Fruit fly (Drosophila melanogaster): ENCODE data around the gene Rpn3.

The Rpn3 gene

dm6 chr2L:19011895-19012645, 39.5 kb upstream of the Rpn3 start (continued):
- no peak for TF ChIP-seq CG7745 (tag; optimal IDR thresholded peaks at IDR 0.05)
- TF ChIP-seq HLHmδ (GFP tag; optimal IDR thresholded peaks at IDR 0.05), result no peak
- no peak for TF ChIP-seq sr (GFP tag; IDR thresholded peaks at IDR 0.05)
- TF ChIP-seq CG14014 (GFP tag; IDR thresholded peaks at IDR 0.05), result peak; percentile 87
- peak; percentile 84 for TF ChIP-seq Dbx (GFP tag; IDR thresholded peaks at IDR 0.05)
- peak; percentile 54 for TF ChIP-seq CG7928 (GFP tag; optimal IDR thresholded peaks at IDR 0.05)
- TF ChIP-seq CG10431 (GFP tag; optimal IDR thresholded peaks at IDR 0.05), result no peak
- peak; percentile 75 for TF ChIP-seq CG11085 (GFP tag; IDR thresholded peaks at IDR 0.05)
- TF ChIP-seq CG3163 (GFP tag; optimal IDR thresholded peaks at IDR 0.05), result peak; percentile 44
- TF ChIP-seq CG12236 (GFP tag; optimal IDR thresholded peaks at IDR 0.05), result peak; percentile 25
- peak; percentile 56 for TF ChIP-seq NK7.1 (GFP tag; optimal IDR thresholded peaks at IDR 0.05)
- peak; percentile 89 for TF ChIP-seq Fer1 (GFP tag; optimal IDR thresholded peaks at IDR 0.05)
- TF ChIP-seq CG14965 (GFP tag; optimal IDR thresholded peaks at IDR 0.05; ENCODE audit: borderline replicate concordance), result peak; percentile 7
- TF ChIP-seq Xbp1 (GFP tag; optimal IDR thresholded peaks at IDR 0.05), result peak; percentile 84
- TF ChIP-seq Kr (GFP tag; optimal IDR thresholded peaks at IDR 0.05), result no peak
- TF ChIP-seq Dek (tag; optimal IDR thresholded peaks at IDR 0.05), result peak; percentile 77
- no peak for TF ChIP-seq lov (optimal IDR thresholded peaks at IDR 0.05)
- 0 out of 3 replicates have a peak, but pooled peaks have one; percentile 41 for TF ChIP-seq lov (GFP tag; IDR thresholded peaks at IDR 0.05)
- TF ChIP-seq zfh1 (GFP tag; IDR thresholded peaks at IDR 0.05), result peak; percentile 84
- TF ChIP-seq Aef1 (GFP tag; IDR thresholded peaks at IDR 0.05), result peak; percentile 85
- TF ChIP-seq CG10565 (GFP tag; optimal IDR thresholded peaks at IDR 0.05), result no peak
- TF ChIP-seq p53 (GFP tag; optimal IDR thresholded peaks at IDR 0.05), result peak; percentile 12
- peak; percentile 44 for TF ChIP-seq CG8281 (tag; optimal IDR thresholded peaks at IDR 0.05)
- TF ChIP-seq CG8944 (GFP tag; optimal IDR thresholded peaks at IDR 0.05), result peak; percentile 81
- TF ChIP-seq kah (GFP tag; optimal IDR thresholded peaks at IDR 0.05), result no peak
- peak; percentile 67 for TF ChIP-seq Dad (GFP tag; optimal IDR thresholded peaks at IDR 0.05)
- peak; percentile 88 for TF ChIP-seq Optix (GFP tag; IDR thresholded peaks at IDR 0.05)
- TF ChIP-seq mld (GFP tag; IDR thresholded peaks at IDR 0.05; ENCODE audit: partially characterized antibody), result no peak
- TF ChIP-seq nerfin-2 (GFP tag; IDR thresholded peaks at IDR 0.05; ENCODE audit: partially characterized antibody), result no peak
- peak; percentile 67 for TF ChIP-seq ERR (GFP tag; optimal IDR thresholded peaks at IDR 0.05)
- peak; percentile 64; the same call in 1 of the 2 replicates for TF ChIP-seq CG32767 (GFP tag; IDR thresholded peaks at IDR 0.05)
- TF ChIP-seq CG11695 (GFP tag; IDR thresholded peaks at IDR 0.05), result peak; percentile 75
- 0 out of 2 replicates have a peak, but pooled peaks have one; percentile 8 for TF ChIP-seq dimm (GFP tag; IDR thresholded peaks at IDR 0.05)
- TF ChIP-seq Dip2 (GFP tag; IDR thresholded peaks at IDR 0.05), result no peak
- peak; percentile 43 for TF ChIP-seq twi (tag; optimal IDR thresholded peaks at IDR 0.05)
- peak; percentile 10; the same call in 1 of the 2 replicates for TF ChIP-seq CG16779 (GFP tag; IDR thresholded peaks at IDR 0.05)
- peak; percentile 76 for TF ChIP-seq CG4404 (GFP tag; IDR thresholded peaks at IDR 0.05)
- peak; percentile 80 for TF ChIP-seq CG12219 (GFP tag; optimal IDR thresholded peaks at IDR 0.05)
- peak; percentile 69 for TF ChIP-seq CG15601 (tag; optimal IDR thresholded peaks at IDR 0.05)
- peak; percentile 66 for TF ChIP-seq klu (GFP tag; IDR thresholded peaks at IDR 0.05)
- TF ChIP-seq CG7786 (GFP tag; optimal IDR thresholded peaks at IDR 0.05), result peak; percentile 85
- TF ChIP-seq CTCF (GFP tag; optimal IDR thresholded peaks at IDR 0.05), result no peak
- peak; percentile 83 for TF ChIP-seq cas (GFP tag; IDR thresholded peaks at IDR 0.05)
- TF ChIP-seq esg (GFP tag; conservative IDR thresholded peaks at IDR 0.05), result peak; percentile 86
- TF ChIP-seq Lhr (GFP tag; optimal IDR thresholded peaks at IDR 0.05), result peak; percentile 16
- peak; percentile 68 for TF ChIP-seq HmgZ (tag; optimal IDR thresholded peaks at IDR 0.05)
- TF ChIP-seq Hmr (GFP tag; optimal IDR thresholded peaks at IDR 0.05), result peak; percentile 93
- peak; percentile 63 for TF ChIP-seq Chrac-16 (GFP tag; optimal IDR thresholded peaks at IDR 0.05)
- TF ChIP-seq dysf (GFP tag; IDR thresholded peaks at IDR 0.05), result peak; percentile 91
- TF ChIP-seq CG1024 (GFP tag; IDR thresholded peaks at IDR 0.05), result peak; percentile 73
- TF ChIP-seq ranshi (GFP tag; IDR thresholded peaks at IDR 0.05), result peak; percentile 81
